Worm (Caenorhabditis elegans) whole organism, late embryonic: Measurements from ENCODE around the gene R02F2.5.

ENCODE experiments used
- F13H6.1 ChIP-seq: sonication (generic microtip); optimal IDR thresholded peaks from 2 replicates; lab custom pipeline; 2016; ENCODE audit warnings: missing genetic modification characterization, missing compliant biosample characterization
- ceh-30 ChIP-seq: fragments of 150-350 bp; optimal IDR thresholded peaks from 2 replicates; lab custom pipeline; 2014; ENCODE audit warnings: missing biosample characterization, missing genetic modification characterization
- elt-4 ChIP-seq: sonication (generic microtip); optimal IDR thresholded peaks from 2 replicates; lab custom pipeline; 2016; ENCODE audit warnings: missing genetic modification characterization, missing compliant biosample characterization
- hlh-6 ChIP-seq: sonication (generic microtip); optimal IDR thresholded peaks from 2 replicates; lab custom pipeline; 2016; ENCODE audit warnings: missing genotype, missing genetic modification characterization, missing compliant biosample characterization
- tbx-2 ChIP-seq: sonication (generic microtip); optimal IDR thresholded peaks from 2 replicates; lab custom pipeline; 2016; ENCODE audit warnings: missing genetic modification characterization, missing compliant biosample characterization

DNA sequence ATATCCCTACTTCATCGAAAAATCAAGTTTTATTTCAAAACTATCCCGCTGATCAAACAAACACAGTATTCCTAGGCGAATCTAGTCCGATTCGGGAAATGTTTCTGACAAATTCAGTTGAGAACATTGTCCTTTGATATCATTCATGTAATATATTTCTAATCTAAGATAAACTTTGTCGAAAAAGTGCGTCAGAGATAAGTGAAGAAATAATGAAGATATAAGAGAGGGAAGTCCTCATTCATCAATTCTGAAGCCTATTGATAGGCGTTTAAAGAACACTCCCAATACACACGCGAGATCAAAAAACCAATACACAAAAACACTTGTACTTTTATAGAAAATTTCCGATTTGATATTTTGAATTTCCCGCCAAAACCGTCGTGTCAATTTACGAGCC, 14.3 kb upstream of the R02F2.5 start:
- TF ChIP-seq elt-4 (tag; lab: Kevin White, UChicago) (no peak), hlh-6 (tag; lab: Kevin White, UChicago) (no peak), ceh-30 (no peak), F13H6.1 (no peak), tbx-2 (tag; lab: Kevin White, UChicago) (no peak)
